Fruit fly (Drosophila melanogaster) whole organism, embryonic: ENCODE results near the gene CG14043.

Experiments used
- Awh ChIP-seq: fragments of 200-800 bp; sonication (Bioruptor generic); IDR thresholded peaks from 2 replicates; pipeline ENCODE4, ENCODE4 v1.3.6; 2022; ENCODE audit warnings: missing biosample characterization, missing genetic modification characterization
- B-H2 ChIP-seq: fragments of 200-800 bp; sonication (Bioruptor generic); optimal IDR thresholded peaks from 2 replicates; lab custom pipeline; 2018; ENCODE audit warnings: missing biosample characterization, mild to moderate bottlenecking, missing genetic modification characterization
- Blimp-1 ChIP-seq: fragments of 200-800 bp; sonication (Bioruptor generic); optimal IDR thresholded peaks from 3 replicates; lab custom pipeline; 2018; ENCODE audit warnings: missing biosample characterization, missing genetic modification characterization, mild to moderate bottlenecking, moderate library complexity, missing genetic modification reagents
- CG10654 ChIP-seq: fragments of 200-800 bp; sonication (Bioruptor generic); optimal IDR thresholded peaks from 2 replicates; lab custom pipeline; 2016; ENCODE audit warnings: missing biosample characterization, missing genetic modification characterization
- CG11093 ChIP-seq: fragments of 200-800 bp; sonication (Bioruptor generic); IDR thresholded peaks from 3 replicates; pipeline ENCODE4 v1.3.6; 2022; ENCODE audit warnings: missing biosample characterization, missing genetic modification characterization
- CG12659 ChIP-seq: fragments of 200-800 bp; sonication (Bioruptor generic); optimal IDR thresholded peaks from 3 replicates; lab custom pipeline; 2017; ENCODE audit warnings: mild to moderate bottlenecking, missing biosample characterization, missing genetic modification reagents, missing genetic modification characterization
- CG14965 ChIP-seq: fragments of 200-800 bp; sonication (Bioruptor generic); optimal IDR thresholded peaks from 2 replicates; lab custom pipeline; 2016; ENCODE audit warnings: missing biosample characterization, missing genetic modification characterization, borderline replicate concordance
- CG1529 ChIP-seq: fragments of 200-800 bp; sonication (Bioruptor generic); optimal IDR thresholded peaks from 3 replicates; lab custom pipeline; 2018; ENCODE audit warnings: missing biosample characterization, missing genetic modification characterization
- CG17385 ChIP-seq: fragments of 200-800 bp; sonication (Bioruptor generic); optimal IDR thresholded peaks from 3 replicates; lab custom pipeline; 2018; ENCODE audit warnings: missing biosample characterization, mild to moderate bottlenecking, missing genetic modification characterization
- CG17802 ChIP-seq: fragments of 200-800 bp; sonication (Bioruptor generic); optimal IDR thresholded peaks from 2 replicates; lab custom pipeline; 2018; ENCODE audit warnings: missing biosample characterization, mild to moderate bottlenecking, missing genetic modification characterization, moderate library complexity
- CG17829 ChIP-seq: fragments of 200-800 bp; optimal IDR thresholded peaks from 2 replicates; lab custom pipeline; 2019; ENCODE audit warnings: missing biosample characterization, mild to moderate bottlenecking, missing genetic modification characterization, moderate library complexity
- CG18619 ChIP-seq: fragments of 200-800 bp; sonication (Bioruptor generic); optimal IDR thresholded peaks from 3 replicates; lab custom pipeline; 2017; ENCODE audit warnings: missing biosample characterization, mild to moderate bottlenecking, missing genetic modification characterization
- CG31224 ChIP-seq: fragments of 200-800 bp; sonication (Bioruptor generic); IDR thresholded peaks from 2 replicates; pipeline ENCODE4 v1.3.6; 2022; ENCODE audit warnings: missing biosample characterization, missing genetic modification characterization
- CG32767 ChIP-seq: fragments of 200-800 bp; sonication (Bioruptor generic); IDR thresholded peaks from 2 replicates; pipeline ENCODE4 v1.3.6; 2022; ENCODE audit warnings: missing biosample characterization, missing genetic modification characterization
- CG33213 ChIP-seq: fragments of 200-800 bp; sonication (Bioruptor generic); optimal IDR thresholded peaks from 3 replicates; lab custom pipeline; 2016; ENCODE audit warnings: missing biosample characterization, missing genetic modification characterization
- CG34422 ChIP-seq: fragments of 200-800 bp; sonication (Bioruptor generic); IDR thresholded peaks from 3 replicates; pipeline ENCODE4 v1.3.6; 2022; ENCODE audit warnings: missing biosample characterization, missing genetic modification characterization
- CG4424 ChIP-seq: fragments of 200-800 bp; sonication (Bioruptor generic); optimal IDR thresholded peaks from 3 replicates; lab custom pipeline; 2016; ENCODE audit warnings: missing biosample characterization, missing genetic modification characterization
- CG4820 ChIP-seq: fragments of 200-800 bp; sonication (Bioruptor generic); optimal IDR thresholded peaks from 3 replicates; lab custom pipeline; 2016; ENCODE audit warnings: missing biosample characterization, missing genetic modification characterization
- CG6654 ChIP-seq: fragments of 200-800 bp; sonication (Bioruptor generic); optimal IDR thresholded peaks from 2 replicates; lab custom pipeline; 2017; ENCODE audit warnings: missing biosample characterization, mild to moderate bottlenecking, missing genetic modification characterization
- CG7372 ChIP-seq: fragments of 200-800 bp; sonication (Bioruptor generic); IDR thresholded peaks from 2 replicates; pipeline ENCODE4 v1.3.6; 2022; ENCODE audit warnings: missing biosample characterization, missing genetic modification characterization
- CG7839 ChIP-seq: fragments of 200-800 bp; sonication (Bioruptor generic); optimal IDR thresholded peaks from 3 replicates; lab custom pipeline; 2018; ENCODE audit warnings: missing biosample characterization, mild to moderate bottlenecking, missing genetic modification characterization, moderate library complexity
- Dref ChIP-seq: fragments of 200-800 bp; sonication (Bioruptor generic); IDR thresholded peaks from 2 replicates; pipeline ENCODE4 v1.3.6; 2022; ENCODE audit warnings: missing biosample characterization, missing genetic modification characterization
- HLH3B ChIP-seq: fragments of 200-800 bp; sonication (Bioruptor generic); IDR thresholded peaks from 2 replicates; pipeline ENCODE4 v1.3.6; 2022; ENCODE audit warnings: missing biosample characterization, missing genetic modification characterization
- Hand ChIP-seq: fragments of 200-800 bp; sonication (Bioruptor generic); optimal IDR thresholded peaks from 2 replicates; lab custom pipeline; 2017; ENCODE audit warnings: mild to moderate bottlenecking, missing biosample characterization, missing genetic modification reagents, missing genetic modification characterization
- HmgD ChIP-seq: fragments of 200-800 bp; sonication (Bioruptor generic); optimal IDR thresholded peaks from 3 replicates; lab custom pipeline; 2016; ENCODE audit warnings: missing biosample characterization, missing genetic modification characterization
- Jarid2 ChIP-seq: fragments of 200-800 bp; sonication (Bioruptor generic); optimal IDR thresholded peaks from 3 replicates; lab custom pipeline; 2017; ENCODE audit warnings: mild to moderate bottlenecking, missing biosample characterization, missing genetic modification reagents, missing genetic modification characterization
- Mrtf ChIP-seq: fragments of 200-800 bp; sonication (Bioruptor generic); IDR thresholded peaks from 3 replicates; pipeline ENCODE4 v1.3.6; 2022; ENCODE audit warnings: missing biosample characterization, missing genetic modification characterization
- PHDP ChIP-seq: fragments of 200-800 bp; sonication (Bioruptor generic); optimal IDR thresholded peaks from 3 replicates; lab custom pipeline; 2018; ENCODE audit warnings: missing biosample characterization, mild to moderate bottlenecking, missing genetic modification characterization, moderate library complexity
- Ptx1 ChIP-seq: fragments of 200-800 bp; sonication (Bioruptor generic); IDR thresholded peaks from 2 replicates; pipeline ENCODE4 v1.3.6; 2022; ENCODE audit warnings: missing biosample characterization, missing genetic modification characterization
- Scr ChIP-seq: fragments of 200-800 bp; sonication (Bioruptor generic); IDR thresholded peaks from 2 replicates; pipeline ENCODE4 v1.3.6; 2022; ENCODE audit warnings: missing biosample characterization, missing genetic modification characterization; ENCODE audit not compliant: partially characterized antibody
- Sry-δ ChIP-seq: fragments of 200-800 bp; sonication (Bioruptor generic); optimal IDR thresholded peaks from 2 replicates; lab custom pipeline; 2016; ENCODE audit warnings: missing biosample characterization, missing genetic modification characterization
- TFAM ChIP-seq: fragments of 200-800 bp; sonication (Bioruptor generic); optimal IDR thresholded peaks from 2 replicates; lab custom pipeline; 2017; ENCODE audit warnings: missing biosample characterization, missing genetic modification characterization, inconsistent platforms
- bab2 ChIP-seq: fragments of 200-800 bp; sonication (Bioruptor generic); optimal IDR thresholded peaks from 2 replicates; lab custom pipeline; 2016; ENCODE audit warnings: missing biosample characterization, missing genetic modification characterization
- bigmax ChIP-seq: fragments of 200-800 bp; sonication (Bioruptor generic); optimal IDR thresholded peaks from 2 replicates; lab custom pipeline; 2018; ENCODE audit warnings: missing biosample characterization, mild to moderate bottlenecking, missing genetic modification characterization
- bowl ChIP-seq: fragments of 200-800 bp; sonication (Bioruptor generic); IDR thresholded peaks from 2 replicates; pipeline ENCODE4 v1.3.6; 2022; ENCODE audit warnings: missing biosample characterization, missing genetic modification characterization
- da ChIP-seq: fragments of 200-800 bp; sonication (Bioruptor generic); optimal IDR thresholded peaks from 2 replicates; lab custom pipeline; 2016; ENCODE audit warnings: missing biosample characterization, missing genetic modification characterization
- dysf ChIP-seq: fragments of 200-800 bp; sonication (Bioruptor generic); IDR thresholded peaks from 3 replicates; pipeline ENCODE4 v1.3.6; 2022; ENCODE audit warnings: missing biosample characterization, missing genetic modification characterization
- her ChIP-seq: fragments of 200-800 bp; sonication (Bioruptor generic); optimal IDR thresholded peaks from 2 replicates; lab custom pipeline; 2016; ENCODE audit warnings: missing biosample characterization, missing genetic modification characterization
- luna ChIP-seq: fragments of 200-800 bp; sonication (Bioruptor generic); optimal IDR thresholded peaks from 2 replicates; lab custom pipeline; 2016; ENCODE audit warnings: missing biosample characterization, missing genetic modification characterization
- mirr ChIP-seq: fragments of 200-800 bp; sonication (Bioruptor generic); optimal IDR thresholded peaks from 3 replicates; lab custom pipeline; 2018; ENCODE audit warnings: missing biosample characterization, mild to moderate bottlenecking, missing genetic modification characterization
- mld ChIP-seq: fragments of 200-800 bp; sonication (Bioruptor generic); IDR thresholded peaks from 3 replicates; pipeline ENCODE4 v1.3.6; 2022; ENCODE audit warnings: missing biosample characterization, missing genetic modification characterization; ENCODE audit not compliant: partially characterized antibody
- pros ChIP-seq: fragments of 200-800 bp; sonication (Bioruptor generic); optimal IDR thresholded peaks from 3 replicates; lab custom pipeline; 2019; ENCODE audit warnings: missing biosample characterization, mild to moderate bottlenecking, missing genetic modification characterization, moderate library complexity
- salm ChIP-seq: fragments of 200-800 bp; sonication (Bioruptor generic); optimal IDR thresholded peaks from 2 replicates; lab custom pipeline; 2018; ENCODE audit warnings: missing biosample characterization, mild to moderate bottlenecking, missing genetic modification characterization
- schlank ChIP-seq: fragments of 200-800 bp; sonication (Bioruptor generic); optimal IDR thresholded peaks from 2 replicates; lab custom pipeline; 2018; ENCODE audit warnings: missing biosample characterization, mild to moderate bottlenecking, missing genetic modification characterization
- sima ChIP-seq: fragments of 200-800 bp; sonication (Bioruptor generic); optimal IDR thresholded peaks from 2 replicates; lab custom pipeline; 2016; ENCODE audit warnings: missing biosample characterization, missing genetic modification characterization
- slp2 ChIP-seq: fragments of 200-800 bp; sonication (Bioruptor generic); optimal IDR thresholded peaks from 2 replicates; lab custom pipeline; 2016; ENCODE audit warnings: missing biosample characterization, missing genetic modification characterization
- unpg ChIP-seq: fragments of 200-800 bp; sonication (Bioruptor generic); optimal IDR thresholded peaks from 3 replicates; lab custom pipeline; 2018; ENCODE audit warnings: missing biosample characterization, mild to moderate bottlenecking, missing genetic modification characterization, moderate library complexity
- vfl ChIP-seq: fragments of 200-800 bp; sonication (Bioruptor generic); optimal IDR thresholded peaks from 2 replicates; lab custom pipeline; 2016; ENCODE audit warnings: missing biosample characterization, missing genetic modification characterization
- vvl ChIP-seq: fragments of 200-800 bp; sonication (Bioruptor generic); IDR thresholded peaks from 2 replicates; pipeline ENCODE4 v1.3.6; 2022; ENCODE audit warnings: missing biosample characterization, missing genetic modification characterization
- zen ChIP-seq: fragments of 200-800 bp; sonication (Bioruptor generic); optimal IDR thresholded peaks from 3 replicates; lab custom pipeline; 2018; ENCODE audit warnings: missing biosample characterization, mild to moderate bottlenecking, missing genetic modification characterization, moderate library complexity

CG14043 gene

DNA sequence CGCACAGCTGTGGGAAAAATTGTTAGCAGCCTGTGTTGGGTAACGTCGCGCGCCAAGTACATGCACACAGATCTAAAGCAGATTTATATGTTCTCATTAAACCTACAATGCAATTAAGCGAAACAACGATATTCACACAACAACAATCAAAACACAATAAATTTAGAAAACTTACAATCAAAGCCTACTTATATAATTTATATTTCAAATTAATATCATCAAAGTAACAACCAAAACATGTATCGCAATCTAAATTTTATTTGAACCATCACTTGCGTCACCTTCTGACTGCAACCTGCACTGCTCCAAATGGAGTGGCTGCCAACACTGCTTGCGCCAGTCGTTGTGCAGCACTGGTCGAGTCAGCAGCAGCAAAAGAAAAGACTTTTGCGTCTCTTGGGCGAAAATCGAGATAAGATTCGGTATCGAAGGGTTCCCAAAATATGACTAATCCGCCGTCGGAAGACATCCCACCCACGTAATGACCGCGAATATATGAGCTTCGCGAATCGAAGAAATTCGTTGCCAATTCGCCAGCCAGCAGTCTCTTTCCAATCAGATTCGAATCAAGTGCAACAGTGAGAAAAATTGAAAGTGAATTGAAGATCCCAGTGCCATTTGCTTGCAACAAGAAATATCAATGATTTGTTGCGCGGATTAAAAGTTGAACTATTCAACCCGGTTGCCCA lies 9.9 kb downstream of the CG14043 start, which contains the start of the genes CG8892 and CG34126 (continued):
- TF ChIP-seq TFAM (GFP tag; lab: Kevin White, UChicago) (peak; percentile 89), mirr (peak; percentile 95), Hand (GFP tag; lab: Kevin White, UChicago) (peak; percentile 82), schlank (peak; percentile 81), Blimp-1 (GFP tag; lab: Kevin White, UChicago) (peak; percentile 92), Sry-δ (GFP tag; lab: Kevin White, UChicago) (peak; percentile 73), her (GFP tag; lab: Kevin White, UChicago) (peak; percentile 84), CG6654 (GFP tag; lab: Kevin White, UChicago) (peak; percentile 86), Scr (GFP tag; lab: Robert Waterston, UW) (peak; percentile 24; the same call in 1 of the 2 replicates), CG32767 (GFP tag; lab: Robert Waterston, UW) (peak; percentile 93), bab2 (GFP tag; lab: Kevin White, UChicago) (peak; percentile 97), slp2 (GFP tag; lab: Kevin White, UChicago) (peak; percentile 96), salm (tag; lab: Kevin White, UChicago) (peak; percentile 87), CG34422 (GFP tag; lab: Robert Waterston, UW) (peak; percentile 96), CG11093 (GFP tag; lab: Robert Waterston, UW) (peak; percentile 96), CG17802 (tag; lab: Kevin White, UChicago) (peak; percentile 90), CG1529 (GFP tag; lab: Kevin White, UChicago) (peak; percentile 94), CG4820 (GFP tag; lab: Kevin White, UChicago) (peak; percentile 98), Jarid2 (GFP tag; lab: Kevin White, UChicago) (peak; percentile 88), HmgD (GFP tag; lab: Kevin White, UChicago) (peak; percentile 90), B-H2 (GFP tag; lab: Kevin White, UChicago) (peak; percentile 96), dysf (GFP tag; lab: Robert Waterston, UW) (peak; percentile 98), HLH3B (GFP tag; lab: Robert Waterston, UW) (peak; percentile 94), CG18619 (peak; percentile 98), unpg (GFP tag; lab: Kevin White, UChicago) (peak; percentile 94), CG7839 (tag; lab: Kevin White, UChicago) (peak; percentile 97), Ptx1 (peak; percentile 98), CG33213 (GFP tag; lab: Kevin White, UChicago) (peak; percentile 87), pros (GFP tag; lab: Kevin White, UChicago) (peak; percentile 51), PHDP (tag; lab: Kevin White, UChicago) (peak; percentile 96), sima (GFP tag; lab: Kevin White, UChicago) (peak; percentile 83), vvl (GFP tag; lab: Robert Waterston, UW) (peak; percentile 96), zen (peak; percentile 96), da (GFP tag; lab: Kevin White, UChicago) (peak; percentile 90), CG7372 (GFP tag; lab: Robert Waterston, UW) (peak; percentile 97), CG14965 (GFP tag; lab: Kevin White, UChicago) (peak; percentile 61), CG12659 (peak; percentile 99), Awh (GFP tag; lab: Robert Waterston, UW) (peak; percentile 81), luna (GFP tag; lab: Kevin White, UChicago) (peak; percentile 87), CG17385 (peak; percentile 93), Mrtf (GFP tag; lab: Robert Waterston, UW) (peak; percentile 96), bowl (peak; percentile 74), CG31224 (GFP tag; lab: Robert Waterston, UW) (peak; percentile 92), Dref (peak; percentile 51), vfl (GFP tag; lab: Kevin White, UChicago) (peak; percentile 97), mld (no peak), CG10654 (GFP tag; lab: Kevin White, UChicago) (peak; percentile 98), bigmax (GFP tag; lab: Kevin White, UChicago) (no peak), CG4424 (GFP tag; lab: Kevin White, UChicago) (peak; percentile 99), CG17829 (tag; lab: Kevin White, UChicago) (peak; percentile 98)
